Worm (Caenorhabditis elegans): ENCODE results near the gene F25E5.5.
"Not testable (repeated sequence)": the region's sequence is repeated elsewhere in the genome, so short reads cannot be mapped to it uniquely, and the experiment has no call there.

- not testable (repeated sequence) for TF ChIP-seq nhr-76 (tag; optimal IDR thresholded peaks at IDR 0.05); unc-62 (GFP tag; optimal IDR thresholded peaks at IDR 0.05); lsy-2 (tag; optimal IDR thresholded peaks at IDR 0.05); snpc-4 (tag; optimal IDR thresholded peaks at IDR 0.05); nhr-237 (tag; optimal IDR thresholded peaks at IDR 0.05); lin-13 (tag; optimal IDR thresholded peaks at IDR 0.05); elt-3 (tag; optimal IDR thresholded peaks at IDR 0.05); pha-4 (tag; optimal IDR thresholded peaks at IDR 0.05); elt-1 (tag; optimal IDR thresholded peaks at IDR 0.05; ENCODE audit: borderline replicate concordance, insufficient read depth); unc-39 (tag; optimal IDR thresholded peaks at IDR 0.05)
Measured at ce11 chrV:7444331-7444730, 2.7 kb upstream of the F25E5.5 start, which contains the start of gene nhr-141.
